Worm (Caenorhabditis elegans): ENCODE measurements around the gene Y39B6A.25.

The Y39B6A.25 gene

DNA sequence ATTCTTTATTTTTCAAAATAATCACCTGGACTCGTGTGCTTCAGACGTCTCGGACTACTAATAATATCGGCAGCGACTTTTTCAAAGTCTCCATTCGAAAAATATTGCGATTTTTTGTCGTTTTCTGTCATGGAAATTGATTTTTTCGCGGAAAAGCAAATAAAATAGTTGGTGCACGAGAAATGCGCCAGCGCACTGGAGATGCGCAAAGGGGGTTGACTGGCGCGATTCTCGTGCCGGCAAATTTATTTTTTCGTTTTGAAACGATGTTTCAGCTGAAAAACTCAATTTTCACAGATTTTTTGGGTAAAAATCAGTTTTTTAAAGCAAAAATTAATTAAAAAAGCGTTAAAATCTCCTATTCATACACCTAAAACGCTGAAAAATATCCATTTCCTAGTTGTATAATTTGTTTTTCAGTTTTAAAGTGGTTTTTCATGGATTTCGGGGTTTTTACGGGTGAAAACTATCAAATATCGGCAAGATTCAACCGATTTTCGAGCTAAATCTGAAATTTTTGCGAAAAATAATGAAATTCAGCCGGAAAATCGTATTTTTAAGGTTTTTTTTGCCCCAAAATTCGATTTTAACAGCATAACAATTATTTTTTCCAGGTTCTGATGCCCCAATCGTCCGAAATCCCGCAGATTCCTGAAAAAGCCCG lies 35.9 kb upstream of the Y39B6A.25 start, which contains the start of the genes reps-1 and Y39B6A.37 (continued):
- TF ChIP-seq hif-1 (tag; optimal IDR thresholded peaks at IDR 0.05) (peak in 1 of 2 experiments; percentile 27), gei-8 (GFP tag; optimal IDR thresholded peaks at IDR 0.05) (no peak), ztf-11 (tag; optimal IDR thresholded peaks at IDR 0.05) (no peak), unc-39 (tag; optimal IDR thresholded peaks at IDR 0.05) (no peak), ceh-62 (tag; optimal IDR thresholded peaks at IDR 0.05) (no peak), Y75B8A.6 (GFP tag; IDR thresholded peaks at IDR 0.05) (no peak), lin-29 (GFP tag; IDR thresholded peaks at IDR 0.05) (0 out of 2 replicates have a peak, but pooled peaks have one; percentile 36), ctbp-1 (GFP tag; IDR thresholded peaks at IDR 0.05) (no peak), Y105C5A.15 (GFP tag; IDR thresholded peaks at IDR 0.05) (no peak), F26F4.8 (GFP tag; conservative IDR thresholded peaks at IDR 0.05) (no peak), F49E8.2 (tag; optimal IDR thresholded peaks at IDR 0.05; ENCODE audit: borderline replicate concordance) (peak; percentile 49), F44E2.7 (GFP tag; IDR thresholded peaks at IDR 0.05) (no peak), lim-7 (GFP tag; IDR thresholded peaks at IDR 0.05) (no peak), zip-2 (tag; optimal IDR thresholded peaks at IDR 0.05) (no peak), mxl-2 (GFP tag; conservative IDR thresholded peaks at IDR 0.05) (no peak), ceh-44 (GFP tag; IDR thresholded peaks at IDR 0.05) (no peak), dmd-6 (GFP tag; IDR thresholded peaks at IDR 0.05) (peak; percentile 60), lin-39 (tag; optimal IDR thresholded peaks at IDR 0.05) (no peak), D1046.2 (GFP tag; IDR thresholded peaks at IDR 0.05) (0 out of 2 replicates have a peak, but pooled peaks have one; percentile 9), zip-11 (GFP tag; IDR thresholded peaks at IDR 0.05) (no peak), unc-130 (GFP tag; optimal IDR thresholded peaks at IDR 0.05) (no peak), snpc-4 (tag; optimal IDR thresholded peaks at IDR 0.05) (no peak), cey-2 (tag; optimal IDR thresholded peaks at IDR 0.05; ENCODE audit: borderline replicate concordance, insufficient read depth) (no peak), nhr-237 (tag; optimal IDR thresholded peaks at IDR 0.05) (no peak), F10B5.3 (tag; optimal IDR thresholded peaks at IDR 0.05) (peak; percentile 2), ceh-28 (tag; optimal IDR thresholded peaks at IDR 0.05) (no peak), nhr-10 (tag; optimal IDR thresholded peaks at IDR 0.05) (no peak), hlh-30 (tag; optimal IDR thresholded peaks at IDR 0.05; ENCODE audit: insufficient read depth) (no peak), daf-19 (GFP tag; conservative IDR thresholded peaks at IDR 0.05) (no peak), lin-38 (GFP tag; IDR thresholded peaks at IDR 0.05) (peak; percentile 84), egl-27 (tag; optimal IDR thresholded peaks at IDR 0.05) (no peak), fkh-10 (GFP tag; optimal IDR thresholded peaks at IDR 0.05) (no peak), spr-3 (GFP tag; optimal IDR thresholded peaks at IDR 0.05) (peak; percentile 13), arid-1 (GFP tag; conservative IDR thresholded peaks at IDR 0.05) (0 out of 2 replicates have a peak, but pooled peaks have one; percentile 16), mes-2 (tag; optimal IDR thresholded peaks at IDR 0.05; ENCODE audit: poor library complexity, severe bottlenecking) (peak; percentile 84), rbr-2 (tag; optimal IDR thresholded peaks at IDR 0.05) (peak; percentile 67), Y5F2A.4 (GFP tag; optimal IDR thresholded peaks at IDR 0.05) (no peak), nhr-41 (GFP tag; IDR thresholded peaks at IDR 0.05) (no peak), nhr-102 (tag; optimal IDR thresholded peaks at IDR 0.05) (peak; percentile 64), nhr-11 (tag; optimal IDR thresholded peaks at IDR 0.05) (peak; percentile 43), duxl-1 (tag; optimal IDR thresholded peaks at IDR 0.05; ENCODE audit: poor library complexity) (peak; percentile 80), sdz-12 (GFP tag; optimal IDR thresholded peaks at IDR 0.05) (no peak), zag-1 (tag; optimal IDR thresholded peaks at IDR 0.05) (no peak), T26A8.4 (GFP tag; IDR thresholded peaks at IDR 0.05) (peak; percentile 75), T20F7.1 (GFP tag; optimal IDR thresholded peaks at IDR 0.05) (no peak), mdt-29 (GFP tag; IDR thresholded peaks at IDR 0.05) (no peak), nhr-42 (GFP tag; IDR thresholded peaks at IDR 0.05) (no peak), ces-1 (GFP tag; optimal IDR thresholded peaks at IDR 0.05) (no peak), nhr-25 (tag; optimal IDR thresholded peaks at IDR 0.05; ENCODE audit: borderline replicate concordance, insufficient read depth) (no peak)

Data from whole organism, L4 larva.